Fruit fly (Drosophila melanogaster) whole organism, embryonic: ENCODE results near the gene LIMK1.

Source experiments
- ATbp ChIP-seq: fragments of 200-800 bp; sonication (Bioruptor generic); optimal IDR thresholded peaks from 2 replicates; lab custom pipeline; 2017; ENCODE audit warnings: missing biosample characterization, mild to moderate bottlenecking, missing genetic modification characterization, missing genetic modification reagents
- Bgb ChIP-seq: fragments of 200-800 bp; sonication (Bioruptor generic); IDR thresholded peaks from 2 replicates; pipeline ENCODE4 v1.3.6; 2022; ENCODE audit warnings: missing biosample characterization, missing genetic modification characterization; ENCODE audit not compliant: partially characterized antibody
- CG10321 ChIP-seq: fragments of 200-800 bp; sonication (Bioruptor generic); IDR thresholded peaks from 2 replicates; pipeline ENCODE4 v1.3.6; 2022; ENCODE audit warnings: missing biosample characterization, missing genetic modification characterization
- CG1233 ChIP-seq: fragments of 200-800 bp; sonication (Bioruptor generic); optimal IDR thresholded peaks from 4 replicates; lab custom pipeline; 2018; ENCODE audit warnings: missing biosample characterization, mild to moderate bottlenecking, missing genetic modification characterization
- CG14667 ChIP-seq: fragments of 200-800 bp; sonication (Bioruptor generic); IDR thresholded peaks from 2 replicates; pipeline ENCODE4 v1.3.6; 2022; ENCODE audit warnings: missing biosample characterization, missing genetic modification characterization
- CG16863 ChIP-seq: fragments of 200-800 bp; sonication (Bioruptor generic); optimal IDR thresholded peaks from 3 replicates; lab custom pipeline; 2016; ENCODE audit warnings: missing biosample characterization, missing genetic modification characterization
- CG17385 ChIP-seq: fragments of 200-800 bp; sonication (Bioruptor generic); optimal IDR thresholded peaks from 3 replicates; lab custom pipeline; 2018; ENCODE audit warnings: missing biosample characterization, mild to moderate bottlenecking, missing genetic modification characterization
- CG17568 ChIP-seq: fragments of 200-800 bp; sonication (Bioruptor generic); optimal IDR thresholded peaks from 2 replicates; lab custom pipeline; 2018; ENCODE audit warnings: missing biosample characterization, mild to moderate bottlenecking, missing genetic modification characterization, moderate library complexity
- CG18011 ChIP-seq: fragments of 200-800 bp; sonication (Bioruptor generic); optimal IDR thresholded peaks from 2 replicates; lab custom pipeline; 2017; ENCODE audit warnings: missing biosample characterization, missing genetic modification characterization, mild to moderate bottlenecking, moderate library complexity, missing genotype
- CG1832 ChIP-seq: fragments of 200-800 bp; sonication (Bioruptor generic); optimal IDR thresholded peaks from 2 replicates; lab custom pipeline; 2017; ENCODE audit warnings: missing biosample characterization, mild to moderate bottlenecking, missing genetic modification characterization, inconsistent platforms
- CG18476 ChIP-seq: fragments of 200-800 bp; sonication (Bioruptor generic); optimal IDR thresholded peaks from 2 replicates; lab custom pipeline; 2016; ENCODE audit warnings: missing biosample characterization, mild to moderate bottlenecking, missing genetic modification characterization
- CG2678 ChIP-seq: fragments of 200-800 bp; sonication (Bioruptor generic); optimal IDR thresholded peaks from 3 replicates; lab custom pipeline; 2019; ENCODE audit warnings: missing biosample characterization, mild to moderate bottlenecking, missing genetic modification characterization, moderate library complexity
- CG30403 ChIP-seq: fragments of 200-800 bp; sonication (Bioruptor generic); optimal IDR thresholded peaks from 3 replicates; lab custom pipeline; 2016; ENCODE audit warnings: missing biosample characterization, missing genetic modification characterization
- CG33213 ChIP-seq: fragments of 200-800 bp; sonication (Bioruptor generic); optimal IDR thresholded peaks from 3 replicates; lab custom pipeline; 2016; ENCODE audit warnings: missing biosample characterization, missing genetic modification characterization
- CG3407 ChIP-seq: fragments of 200-800 bp; sonication (Bioruptor generic); optimal IDR thresholded peaks from 2 replicates; lab custom pipeline; 2018; ENCODE audit warnings: missing biosample characterization, mild to moderate bottlenecking, missing genetic modification characterization
- CG4424 ChIP-seq: fragments of 200-800 bp; sonication (Bioruptor generic); optimal IDR thresholded peaks from 3 replicates; lab custom pipeline; 2016; ENCODE audit warnings: missing biosample characterization, missing genetic modification characterization
- CG5245 ChIP-seq: fragments of 200-800 bp; sonication (Bioruptor generic); optimal IDR thresholded peaks from 3 replicates; lab custom pipeline; 2016; ENCODE audit warnings: missing biosample characterization, missing genetic modification characterization
- CG7372 ChIP-seq: fragments of 200-800 bp; sonication (Bioruptor generic); IDR thresholded peaks from 2 replicates; pipeline ENCODE4 v1.3.6; 2022; ENCODE audit warnings: missing biosample characterization, missing genetic modification characterization
- CG8089 ChIP-seq: fragments of 200-800 bp; sonication (Bioruptor generic); optimal IDR thresholded peaks from 3 replicates; lab custom pipeline; 2016; ENCODE audit warnings: missing biosample characterization, missing genetic modification characterization
- CG9437 ChIP-seq: fragments of 200-800 bp; sonication (Bioruptor generic); optimal IDR thresholded peaks from 2 replicates; lab custom pipeline; 2018; ENCODE audit warnings: missing biosample characterization, mild to moderate bottlenecking, missing genetic modification characterization
- CG9609 ChIP-seq: fragments of 200-800 bp; sonication (Bioruptor generic); optimal IDR thresholded peaks from 3 replicates; lab custom pipeline; 2016; ENCODE audit warnings: missing biosample characterization, missing genetic modification characterization
- CoRest ChIP-seq: fragments of 200-800 bp; sonication (Bioruptor generic); optimal IDR thresholded peaks from 3 replicates; lab custom pipeline; 2018; ENCODE audit warnings: missing biosample characterization, mild to moderate bottlenecking, missing genetic modification characterization, moderate library complexity
- H2.0 ChIP-seq: fragments of 200-800 bp; sonication (Bioruptor generic); IDR thresholded peaks from 2 replicates; pipeline ENCODE4 v1.3.6; 2022; ENCODE audit warnings: missing biosample characterization, missing genetic modification characterization
- HLH54F ChIP-seq: fragments of 200-800 bp; sonication (Bioruptor generic); optimal IDR thresholded peaks from 3 replicates; lab custom pipeline; 2016; ENCODE audit warnings: missing biosample characterization, missing genetic modification characterization
- Kr ChIP-seq: fragments of 200-800 bp; sonication (Bioruptor generic); optimal IDR thresholded peaks from 2 replicates; lab custom pipeline; 2017; ENCODE audit warnings: missing biosample characterization, mild to moderate bottlenecking, missing genetic modification characterization
- Lpt ChIP-seq: fragments of >200 bp; optimal IDR thresholded peaks from 2 replicates; lab custom pipeline; 2018; ENCODE audit warnings: missing biosample characterization, missing genetic modification characterization
- Myb ChIP-seq: fragments of 200-800 bp; sonication (Bioruptor generic); optimal IDR thresholded peaks from 2 replicates; lab custom pipeline; 2016; ENCODE audit warnings: missing biosample characterization, missing genetic modification characterization
- Sox102F ChIP-seq: fragments of 200-800 bp; sonication (Bioruptor generic); optimal IDR thresholded peaks from 2 replicates; lab custom pipeline; 2018; ENCODE audit warnings: missing biosample characterization, mild to moderate bottlenecking, missing genetic modification characterization, moderate library complexity
- Tbp ChIP-seq: fragments of >200 bp; optimal IDR thresholded peaks from 2 replicates; lab custom pipeline; 2018; ENCODE audit warnings: missing biosample characterization, missing genetic modification characterization
- Usf ChIP-seq: fragments of 200-800 bp; sonication (Bioruptor generic); optimal IDR thresholded peaks from 2 replicates; lab custom pipeline; 2017; ENCODE audit warnings: missing genotype, missing biosample characterization, missing genetic modification characterization
- ash1 ChIP-seq: fragments of 200-800 bp; sonication (Bioruptor generic); optimal IDR thresholded peaks from 2 replicates; lab custom pipeline; 2018; ENCODE audit warnings: missing biosample characterization, mild to moderate bottlenecking, missing genetic modification characterization
- cg ChIP-seq: fragments of 200-800 bp; sonication (Bioruptor generic); optimal IDR thresholded peaks from 3 replicates; lab custom pipeline; 2019; ENCODE audit warnings: missing biosample characterization, mild to moderate bottlenecking, missing genetic modification characterization, moderate library complexity
- crp ChIP-seq, 2 experiments: fragments of 200-800 bp; sonication (Bioruptor generic); optimal IDR thresholded peaks; 2 replicates in 1 of 2; 3 replicates in 1 of 2; lab custom pipeline; 2017; ENCODE audit warnings: missing biosample characterization in 2 of 2, missing genetic modification characterization in 2 of 2, mild to moderate bottlenecking in 1 of 2, moderate library complexity in 1 of 2
- esg ChIP-seq: fragments of 200-800 bp; sonication (Bioruptor generic); conservative IDR thresholded peaks from 2 replicates; pipeline ENCODE4 v1.3.6; 2022; ENCODE audit warnings: missing biosample characterization, missing genetic modification characterization
- gem ChIP-seq: fragments of 200-800 bp; sonication (Bioruptor generic); optimal IDR thresholded peaks from 2 replicates; lab custom pipeline; 2019; ENCODE audit warnings: missing biosample characterization, mild to moderate bottlenecking, missing genetic modification characterization, moderate library complexity
- hbn ChIP-seq: fragments of 200-800 bp; sonication (Bioruptor generic); IDR thresholded peaks from 2 replicates; pipeline ENCODE4 v1.3.6; 2022; ENCODE audit warnings: missing biosample characterization, missing genetic modification characterization; ENCODE audit not compliant: partially characterized antibody
- ind ChIP-seq: fragments of 200-800 bp; sonication (Bioruptor generic); optimal IDR thresholded peaks from 3 replicates; lab custom pipeline; 2016; ENCODE audit warnings: missing biosample characterization, missing genetic modification characterization
- kay ChIP-seq: fragments of 200-800 bp; sonication (Bioruptor generic); optimal IDR thresholded peaks from 2 replicates; lab custom pipeline; 2016; ENCODE audit warnings: missing biosample characterization, missing genetic modification characterization
- ken ChIP-seq: fragments of 200-800 bp; sonication (Bioruptor generic); IDR thresholded peaks from 3 replicates; pipeline ENCODE4 v1.3.6; 2022; ENCODE audit warnings: missing biosample characterization, missing genetic modification characterization
- kni ChIP-seq: fragments of 200-800 bp; sonication (Bioruptor generic); optimal IDR thresholded peaks from 3 replicates; lab custom pipeline; 2017; ENCODE audit warnings: mild to moderate bottlenecking, missing biosample characterization, missing genetic modification reagents, missing genetic modification characterization
- nau ChIP-seq: fragments of 200-800 bp; sonication (Bioruptor generic); optimal IDR thresholded peaks from 3 replicates; lab custom pipeline; 2017; ENCODE audit warnings: missing biosample characterization, mild to moderate bottlenecking, missing genetic modification characterization, missing genetic modification reagents
- nerfin-2 ChIP-seq: fragments of 200-800 bp; sonication (Bioruptor generic); IDR thresholded peaks from 2 replicates; pipeline ENCODE4 v1.3.6; 2022; ENCODE audit warnings: missing biosample characterization, missing genetic modification characterization; ENCODE audit not compliant: partially characterized antibody
- peb ChIP-seq: fragments of 200-800 bp; sonication (Bioruptor generic); IDR thresholded peaks from 2 replicates; pipeline ENCODE4 v1.3.6; 2022; ENCODE audit warnings: missing biosample characterization, missing genetic modification characterization
- pros ChIP-seq: fragments of 200-800 bp; sonication (Bioruptor generic); optimal IDR thresholded peaks from 3 replicates; lab custom pipeline; 2019; ENCODE audit warnings: missing biosample characterization, mild to moderate bottlenecking, missing genetic modification characterization, moderate library complexity
- row ChIP-seq: fragments of 200-800 bp; sonication (Bioruptor generic); IDR thresholded peaks from 3 replicates; pipeline ENCODE4 v1.3.6; 2022; ENCODE audit warnings: missing biosample characterization, missing genetic modification characterization
- seq ChIP-seq: fragments of 200-800 bp; sonication (Bioruptor generic); IDR thresholded peaks from 2 replicates; pipeline ENCODE4 v1.3.6; 2022; ENCODE audit warnings: missing biosample characterization, missing genetic modification characterization
- tio ChIP-seq: fragments of 200-800 bp; sonication (Bioruptor generic); optimal IDR thresholded peaks from 2 replicates; lab custom pipeline; 2017; ENCODE audit warnings: missing biosample characterization, missing genetic modification characterization, inconsistent platforms
- tll ChIP-seq, 2 experiments: fragments of 200-800 bp in 1 of 2; fragments of >200 bp in 1 of 2; sonication (Bioruptor generic) in 1 of 2; optimal IDR thresholded peaks; 2 replicates each; lab custom pipeline; 2017 to 2019; ENCODE audit warnings: missing biosample characterization in 2 of 2, missing genetic modification characterization in 2 of 2, mild to moderate bottlenecking in 1 of 2, moderate library complexity in 1 of 2
- ttk ChIP-seq: fragments of 200-800 bp; sonication (Bioruptor generic); IDR thresholded peaks from 2 replicates; pipeline ENCODE4 v2.1.2; 2022; ENCODE audit warnings: missing biosample characterization, missing genetic modification characterization

LIMK1 gene

dm6 chrX:12580498-12581304 lies 11.3 kb downstream of the LIMK1 start (continued):
- TF ChIP-seq ken (GFP tag; lab: Robert Waterston, UW) (no peak), CG3407 (GFP tag; lab: Kevin White, UChicago) (no peak), CG4424 (GFP tag; lab: Kevin White, UChicago) (peak; percentile 23), ash1 (GFP tag; lab: Kevin White, UChicago) (no peak), H2.0 (GFP tag; lab: Robert Waterston, UW) (no peak), CG33213 (GFP tag; lab: Kevin White, UChicago) (no peak), kni (GFP tag; lab: Kevin White, UChicago) (no peak), tll (GFP tag; optimal IDR thresholded peaks at IDR 0.05; lab: Kevin White, UChicago) (no peak), CG1832 (GFP tag; lab: Kevin White, UChicago) (peak; percentile 68), CG16863 (no peak), nau (no peak), hbn (GFP tag; lab: Robert Waterston, UW) (no peak), Sox102F (GFP tag; lab: Kevin White, UChicago) (peak; percentile 4), nerfin-2 (GFP tag; lab: Robert Waterston, UW) (no peak), CG9609 (no peak), Bgb (peak; percentile 22; the same call in 1 of the 2 replicates), CG8089 (GFP tag; lab: Kevin White, UChicago) (no peak), gem (tag; lab: Kevin White, UChicago) (peak; percentile 34), Tbp (GFP tag; lab: Kevin White, UChicago) (no peak), esg (GFP tag; lab: Robert Waterston, UW) (no peak), CG17568 (GFP tag; lab: Kevin White, UChicago) (no peak), ttk (GFP tag; lab: Robert Waterston, UW) (no peak), CG5245 (no peak), tio (GFP tag; lab: Kevin White, UChicago) (no peak), CG1233 (no peak), pros (GFP tag; lab: Kevin White, UChicago) (no peak), cg (peak; percentile 66), Lpt (GFP tag; lab: Kevin White, UChicago) (no peak), kay (GFP tag; lab: Kevin White, UChicago) (no peak), peb (GFP tag; lab: Robert Waterston, UW) (no peak), CG17385 (GFP tag; lab: Kevin White, UChicago) (peak; percentile 80), row (GFP tag; lab: Robert Waterston, UW) (peak; percentile 28; the same call in 1 of the 3 replicates), Myb (GFP tag; lab: Kevin White, UChicago) (no peak), ATbp (GFP tag; lab: Kevin White, UChicago) (no peak), CoRest (peak; percentile 14), Kr (GFP tag; lab: Kevin White, UChicago) (no peak), CG7372 (GFP tag; lab: Robert Waterston, UW) (no peak), Usf (GFP tag; lab: Kevin White, UChicago) (no peak), seq (no peak), CG18476 (GFP tag; lab: Kevin White, UChicago) (no peak), CG18011 (no peak), CG9437 (no peak), ind (no peak), CG2678 (tag; lab: Kevin White, UChicago) (peak; percentile 49), CG30403 (peak; percentile 1), CG10321 (GFP tag; lab: Robert Waterston, UW) (peak; percentile 91), crp (GFP tag; optimal IDR thresholded peaks at IDR 0.05; lab: Kevin White, UChicago) (no peak), HLH54F (GFP tag; lab: Kevin White, UChicago) (no peak), CG14667 (GFP tag; lab: Robert Waterston, UW) (no peak)
